Worm (Caenorhabditis elegans): Measurements from ENCODE around the gene T24H10.4.

Gene T24H10.4

DNA sequence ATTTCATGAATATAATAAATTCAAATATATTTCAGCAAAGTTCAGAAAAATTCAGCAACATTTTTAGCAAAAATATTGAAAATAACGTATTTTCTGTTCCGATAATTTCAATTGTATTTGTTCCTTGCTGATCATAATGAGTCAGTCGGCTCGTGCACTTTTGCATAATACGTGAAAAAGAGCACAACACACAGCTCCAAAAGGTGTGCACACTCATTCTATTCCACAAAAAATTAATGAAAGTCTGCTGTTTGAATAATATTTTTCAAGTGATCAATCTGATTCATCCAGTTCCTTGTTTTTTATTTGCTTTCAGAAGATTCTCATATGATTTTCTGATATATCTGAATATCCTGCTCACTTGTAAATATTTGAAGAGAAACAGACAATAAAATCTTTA is 45.0 kb downstream of the T24H10.4 start:
- TF ChIP-seq zag-1 (tag; optimal IDR thresholded peaks at IDR 0.05) = no peak

DNA sequence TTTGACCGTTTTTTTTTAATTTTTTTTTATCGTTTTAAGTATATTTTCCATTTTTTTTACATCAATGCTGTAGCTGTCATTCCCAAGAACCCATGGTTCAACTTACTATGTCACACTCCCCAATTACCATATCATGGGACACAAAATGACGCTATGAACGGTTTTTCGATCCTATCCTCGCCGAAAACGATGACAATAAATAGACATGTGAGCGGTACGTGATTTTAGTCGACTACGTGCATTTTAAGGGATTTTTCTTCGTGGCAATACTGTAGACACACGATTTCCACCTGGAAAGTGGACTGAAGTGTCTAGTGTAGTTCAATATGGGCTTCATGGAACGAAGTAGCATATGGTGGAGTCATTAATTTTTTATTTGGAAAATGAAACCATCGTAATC is 46.9 kb downstream of the T24H10.4 start:
- TF ChIP-seq unc-39 (tag; optimal IDR thresholded peaks at IDR 0.05) = no peak
- peak; percentile 45 for TF ChIP-seq nhr-25 (tag; optimal IDR thresholded peaks at IDR 0.05)
- TF ChIP-seq nhr-21 (tag; optimal IDR thresholded peaks at IDR 0.05) = peak; percentile 0
- TF ChIP-seq elt-1 (tag; optimal IDR thresholded peaks at IDR 0.05) = no peak
- no peak for TF ChIP-seq sem-4 (tag; optimal IDR thresholded peaks at IDR 0.05)
- peak; percentile 67 for TF ChIP-seq nhr-129 (tag; optimal IDR thresholded peaks at IDR 0.05)

DNA sequence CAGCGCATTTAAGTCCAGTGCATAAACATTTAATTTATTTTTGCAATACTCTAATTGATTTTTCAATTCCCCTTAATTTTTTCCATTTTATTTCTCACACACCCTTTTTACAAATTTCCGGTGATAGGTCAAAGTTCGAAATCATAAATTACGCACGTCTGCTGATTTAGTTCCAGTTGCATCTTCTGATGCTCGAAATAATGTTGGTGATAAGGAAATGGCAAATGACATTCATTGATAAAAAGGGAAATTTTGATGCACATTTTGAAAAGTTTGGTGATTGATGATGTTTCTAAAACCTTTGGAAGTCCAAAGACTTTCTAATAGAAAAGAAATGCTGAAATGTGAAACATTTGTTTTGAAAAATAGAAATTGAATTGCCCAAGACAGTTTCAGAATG is 47.8 kb downstream of the T24H10.4 start:
- TF ChIP-seq C34F6.9 (tag; optimal IDR thresholded peaks at IDR 0.05) (no peak), nhr-6 (tag; optimal IDR thresholded peaks at IDR 0.05) (no peak), elt-1 (tag; optimal IDR thresholded peaks at IDR 0.05) (no peak), ztf-1 (GFP tag; conservative IDR thresholded peaks at IDR 0.05) (no peak), sem-4 (tag; optimal IDR thresholded peaks at IDR 0.05) (no peak), unc-55 (GFP tag; optimal IDR thresholded peaks at IDR 0.05) (no peak), egl-27 (tag; optimal IDR thresholded peaks at IDR 0.05) (no peak), ztf-4 (tag; optimal IDR thresholded peaks at IDR 0.05) (no peak), blmp-1 (tag; optimal IDR thresholded peaks at IDR 0.05; ENCODE audit: insufficient read depth) (no peak), R02D3.7 (tag; optimal IDR thresholded peaks at IDR 0.05) (no peak), ztf-11 (tag; optimal IDR thresholded peaks at IDR 0.05) (no peak), unc-62 (GFP tag; optimal IDR thresholded peaks at IDR 0.05) (no peak), nhr-237 (tag; optimal IDR thresholded peaks at IDR 0.05) (no peak), nhr-21 (tag; optimal IDR thresholded peaks at IDR 0.05) (no peak), elt-3 (tag; optimal IDR thresholded peaks at IDR 0.05) (no peak), Y55F3AM.14 (GFP tag; optimal IDR thresholded peaks at IDR 0.05) (no peak), mdl-1 (tag; optimal IDR thresholded peaks at IDR 0.05) (no peak), dmd-4 (tag; optimal IDR thresholded peaks at IDR 0.05) (no peak), lin-13 (GFP tag; optimal IDR thresholded peaks at IDR 0.05) (no peak), fos-1 (tag; optimal IDR thresholded peaks at IDR 0.05) (peak; percentile 97), sma-9 (GFP tag; optimal IDR thresholded peaks at IDR 0.05) (peak; percentile 77), sma-9 (tag; optimal IDR thresholded peaks at IDR 0.05) (no peak), ZK546.5 (tag; optimal IDR thresholded peaks at IDR 0.05) (no peak), lsy-2 (tag; optimal IDR thresholded peaks at IDR 0.05) (no peak), skn-1 (tag; optimal IDR thresholded peaks at IDR 0.05) (no peak), nhr-77 (tag; optimal IDR thresholded peaks at IDR 0.05) (no peak), nhr-11 (tag; optimal IDR thresholded peaks at IDR 0.05) (no peak), alr-1 (tag; optimal IDR thresholded peaks at IDR 0.05) (no peak), mab-5 (tag; optimal IDR thresholded peaks at IDR 0.05) (no peak), gmeb-1 (tag; optimal IDR thresholded peaks at IDR 0.05) (peak; percentile 1), aly-2 (tag; optimal IDR thresholded peaks at IDR 0.05) (no peak), nhr-25 (tag; optimal IDR thresholded peaks at IDR 0.05) (no peak), nhr-129 (tag; optimal IDR thresholded peaks at IDR 0.05) (peak; percentile 70), crh-2 (tag; optimal IDR thresholded peaks at IDR 0.05) (peak; percentile 56), mbf-1 (tag; optimal IDR thresholded peaks at IDR 0.05) (no peak), ceh-16 (tag; optimal IDR thresholded peaks at IDR 0.05) (no peak), nhr-23 (tag; optimal IDR thresholded peaks at IDR 0.05) (no peak), lin-11 (tag; optimal IDR thresholded peaks at IDR 0.05) (no peak), nhr-10 (tag; optimal IDR thresholded peaks at IDR 0.05) (no peak), ceh-82 (tag; optimal IDR thresholded peaks at IDR 0.05) (no peak), unc-39 (tag; optimal IDR thresholded peaks at IDR 0.05) (no peak), peb-1 (tag; optimal IDR thresholded peaks at IDR 0.05) (no peak), lin-39 (tag; optimal IDR thresholded peaks at IDR 0.05) (no peak), nhr-12 (tag; optimal IDR thresholded peaks at IDR 0.05) (no peak)
